Worm (Caenorhabditis elegans): ENCODE results near the gene srj-22.

DNA sequence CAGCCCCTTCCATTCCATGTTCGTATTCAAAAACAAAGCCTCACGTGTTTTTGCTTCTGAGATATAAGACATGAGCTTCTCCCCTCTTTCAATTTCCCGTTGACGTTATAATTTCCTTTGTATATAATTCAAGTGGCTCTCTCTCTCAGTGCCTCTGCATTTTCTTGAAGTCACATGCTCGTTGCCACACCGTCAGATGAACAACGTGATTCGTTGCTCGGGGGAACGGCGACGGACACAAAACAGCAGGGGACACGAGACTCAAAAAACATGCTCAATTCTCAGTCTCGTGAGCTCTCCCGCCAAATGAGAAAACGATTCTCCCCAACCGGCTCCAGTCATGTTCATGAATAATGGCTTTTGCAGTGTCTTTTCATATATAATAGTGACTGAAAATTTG lies 35.2 kb downstream of the srj-22 start:
- TF ChIP-seq ama-1 (optimal IDR thresholded peaks at IDR 0.05) (no peak), pha-4 (tag; optimal IDR thresholded peaks at IDR 0.05) (no peak), mdl-1 (tag; optimal IDR thresholded peaks at IDR 0.05) (no peak), skn-1 (tag; optimal IDR thresholded peaks at IDR 0.05) (no peak), unc-39 (tag; optimal IDR thresholded peaks at IDR 0.05) (no peak), aly-2 (tag; optimal IDR thresholded peaks at IDR 0.05) (no peak), nhr-237 (tag; optimal IDR thresholded peaks at IDR 0.05) (no peak), elt-2 (tag; optimal IDR thresholded peaks at IDR 0.05) (no peak), nhr-77 (tag; optimal IDR thresholded peaks at IDR 0.05) (no peak), lsy-12 (tag; optimal IDR thresholded peaks at IDR 0.05) (no peak), nhr-11 (tag; optimal IDR thresholded peaks at IDR 0.05) (no peak), ZK546.5 (tag; optimal IDR thresholded peaks at IDR 0.05) (no peak), ztf-11 (tag; optimal IDR thresholded peaks at IDR 0.05) (no peak), ceh-9 (tag; optimal IDR thresholded peaks at IDR 0.05) (no peak)

All from whole organism, L3 larva.